Worm (Caenorhabditis elegans): Measurements from ENCODE around the gene nlp-35.

The nlp-35 gene

ce11 chrIV:9498088-9498487 is 20.6 kb downstream of the nlp-35 start, which contains the start of gene sru-4:
Gene sru-4 (plus strand): TSS chrIV:9498388.
- TF ChIP-seq nhr-237 (tag; optimal IDR thresholded peaks at IDR 0.05) (no peak), fos-1 (tag; optimal IDR thresholded peaks at IDR 0.05) (no peak), nhr-11 (tag; optimal IDR thresholded peaks at IDR 0.05) (no peak), nhr-23 (tag; optimal IDR thresholded peaks at IDR 0.05) (no peak), lin-13 (GFP tag; optimal IDR thresholded peaks at IDR 0.05) (no peak), Y55F3AM.14 (GFP tag; optimal IDR thresholded peaks at IDR 0.05) (no peak), mbf-1 (tag; optimal IDR thresholded peaks at IDR 0.05) (no peak), dmd-4 (tag; optimal IDR thresholded peaks at IDR 0.05) (no peak), ceh-16 (tag; optimal IDR thresholded peaks at IDR 0.05) (no peak), nhr-12 (tag; optimal IDR thresholded peaks at IDR 0.05) (no peak), nhr-25 (tag; optimal IDR thresholded peaks at IDR 0.05) (no peak), ama-1 (optimal IDR thresholded peaks at IDR 0.05) (no peak), unc-39 (tag; optimal IDR thresholded peaks at IDR 0.05) (no peak), ztf-11 (tag; optimal IDR thresholded peaks at IDR 0.05) (no peak), ZK546.5 (tag; optimal IDR thresholded peaks at IDR 0.05) (no peak), C34F6.9 (tag; optimal IDR thresholded peaks at IDR 0.05) (no peak), gmeb-1 (tag; optimal IDR thresholded peaks at IDR 0.05) (no peak), lin-39 (tag; optimal IDR thresholded peaks at IDR 0.05) (no peak), nhr-21 (tag; optimal IDR thresholded peaks at IDR 0.05) (no peak), F13H6.1 (tag; optimal IDR thresholded peaks at IDR 0.05) (no peak)

ce11 chrIV:9496306-9496705 is 22.4 kb downstream of the nlp-35 start, which contains the start of gene sru-3:
Gene sru-3 (plus strand): TSS chrIV:9496606.
- TF ChIP-seq unc-55 (GFP tag; optimal IDR thresholded peaks at IDR 0.05) (no peak), snpc-4 (tag; optimal IDR thresholded peaks at IDR 0.05) (no peak), nhr-77 (tag; optimal IDR thresholded peaks at IDR 0.05) (no peak), nhr-23 (tag; optimal IDR thresholded peaks at IDR 0.05) (no peak), lsy-2 (tag; optimal IDR thresholded peaks at IDR 0.05) (no peak), lin-13 (GFP tag; optimal IDR thresholded peaks at IDR 0.05) (no peak), elt-1 (tag; optimal IDR thresholded peaks at IDR 0.05) (no peak), nhr-12 (tag; optimal IDR thresholded peaks at IDR 0.05) (no peak)

ce11 chrIV:9490320-9490719 is 28.4 kb downstream of the nlp-35 start, which contains the start of gene sru-6:
Gene sru-6 (plus strand): TSS chrIV:9490620.
- TF ChIP-seq elt-3 (tag; optimal IDR thresholded peaks at IDR 0.05) (no peak), nhr-10 (tag; optimal IDR thresholded peaks at IDR 0.05) (no peak), nhr-12 (tag; optimal IDR thresholded peaks at IDR 0.05) (no peak), ceh-16 (tag; optimal IDR thresholded peaks at IDR 0.05) (no peak), dmd-4 (tag; optimal IDR thresholded peaks at IDR 0.05) (no peak), mab-5 (tag; optimal IDR thresholded peaks at IDR 0.05) (no peak), R02D3.7 (tag; optimal IDR thresholded peaks at IDR 0.05) (no peak), sma-3 (GFP tag; optimal IDR thresholded peaks at IDR 0.05) (no peak), crh-2 (tag; optimal IDR thresholded peaks at IDR 0.05) (no peak), aly-2 (tag; optimal IDR thresholded peaks at IDR 0.05) (no peak)

ce11 chrIV:9488315-9488714 is 30.4 kb downstream of the nlp-35 start, which contains the start of gene sru-1:
Gene sru-1 (plus strand): TSS chrIV:9488615.
- no peak for TF ChIP-seq alr-1 (tag; optimal IDR thresholded peaks at IDR 0.05)

ce11 chrIV:9486779-9487178 is 31.9 kb downstream of the nlp-35 start:
- no peak for TF ChIP-seq nhr-237 (tag; optimal IDR thresholded peaks at IDR 0.05)
- TF ChIP-seq R02D3.7 (tag; optimal IDR thresholded peaks at IDR 0.05) = no peak
- TF ChIP-seq fos-1 (tag; optimal IDR thresholded peaks at IDR 0.05) = no peak
- TF ChIP-seq ztf-4 (tag; optimal IDR thresholded peaks at IDR 0.05) = no peak
- no peak for TF ChIP-seq nhr-129 (tag; optimal IDR thresholded peaks at IDR 0.05)
- no peak for TF ChIP-seq aly-2 (tag; optimal IDR thresholded peaks at IDR 0.05)
- TF ChIP-seq ZK546.5 (tag; optimal IDR thresholded peaks at IDR 0.05) = no peak

- TF ChIP-seq fos-1 (tag; optimal IDR thresholded peaks at IDR 0.05) (no peak), ztf-11 (tag; optimal IDR thresholded peaks at IDR 0.05) (no peak), nhr-21 (tag; optimal IDR thresholded peaks at IDR 0.05) (no peak), gmeb-1 (tag; optimal IDR thresholded peaks at IDR 0.05) (no peak), blmp-1 (tag; optimal IDR thresholded peaks at IDR 0.05; ENCODE audit: insufficient read depth) (no peak), unc-55 (GFP tag; optimal IDR thresholded peaks at IDR 0.05) (no peak), unc-62 (GFP tag; optimal IDR thresholded peaks at IDR 0.05) (no peak), snpc-4 (tag; optimal IDR thresholded peaks at IDR 0.05) (no peak), nhr-23 (tag; optimal IDR thresholded peaks at IDR 0.05) (no peak), elt-1 (tag; optimal IDR thresholded peaks at IDR 0.05) (no peak), C34F6.9 (tag; optimal IDR thresholded peaks at IDR 0.05) (no peak), lsy-2 (tag; optimal IDR thresholded peaks at IDR 0.05) (no peak)
These were observed 32.8 kb downstream of the nlp-35 start, which contains the start of gene sru-2 for ce11 chrIV:9485972-9486371. Gene sru-2 (plus strand): TSS chrIV:9486272.
